Fruit fly (Drosophila melanogaster): ENCODE results near the gene AP-1gamma.

Gene AP-1gamma

DNA sequence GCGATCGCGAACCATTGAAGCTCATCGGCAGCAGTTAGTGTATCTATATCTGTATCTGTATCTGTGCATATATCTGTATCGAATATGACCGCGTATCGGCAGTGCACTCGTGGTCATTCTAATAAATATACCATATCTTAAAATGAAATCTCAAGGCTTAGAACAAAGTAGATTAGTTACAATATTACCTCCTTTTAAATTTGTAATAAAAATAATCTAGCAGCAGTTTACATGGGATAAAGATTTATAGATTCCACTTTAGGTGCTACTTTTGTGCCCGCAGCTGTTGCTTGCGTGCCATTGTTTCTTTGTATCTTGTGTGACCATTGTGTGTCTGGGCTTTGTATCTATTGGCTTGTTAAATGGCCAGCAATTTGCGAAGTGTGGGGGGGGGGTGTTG lies 48.4 kb upstream of the AP-1gamma start (continued):
- TF ChIP-seq CG32772 (GFP tag; IDR thresholded peaks at IDR 0.05) (peak; percentile 53; the same call in 1 of the 2 replicates), CG17568 (GFP tag; optimal IDR thresholded peaks at IDR 0.05) (no peak), C15 (GFP tag; IDR thresholded peaks at IDR 0.05) (no peak), CG7786 (GFP tag; optimal IDR thresholded peaks at IDR 0.05) (peak; percentile 23), p53 (GFP tag; optimal IDR thresholded peaks at IDR 0.05) (no peak), CG4617 (GFP tag; optimal IDR thresholded peaks at IDR 0.05; ENCODE audit: borderline replicate concordance) (peak; percentile 13), CG11695 (GFP tag; IDR thresholded peaks at IDR 0.05) (peak; percentile 78), sc (optimal IDR thresholded peaks at IDR 0.05) (no peak), sc (GFP tag; optimal IDR thresholded peaks at IDR 0.05) (peak; percentile 11), CG3065 (GFP tag; optimal IDR thresholded peaks at IDR 0.05) (no peak), eve (GFP tag; optimal IDR thresholded peaks at IDR 0.05) (no peak), CG33557 (GFP tag; optimal IDR thresholded peaks at IDR 0.05) (no peak), Chrac-16 (GFP tag; optimal IDR thresholded peaks at IDR 0.05) (peak; percentile 14), MESR4 (GFP tag; optimal IDR thresholded peaks at IDR 0.05) (peak; percentile 16), ap (GFP tag; IDR thresholded peaks at IDR 0.05) (peak; percentile 68), CG1832 (GFP tag; optimal IDR thresholded peaks at IDR 0.05) (no peak), ac (GFP tag; optimal IDR thresholded peaks at IDR 0.05) (no peak), otp (GFP tag; IDR thresholded peaks at IDR 0.05) (peak; percentile 57; the same call in 1 of the 3 replicates), ssp (GFP tag; IDR thresholded peaks at IDR 0.05) (no peak), Optix (GFP tag; IDR thresholded peaks at IDR 0.05) (0 out of 3 replicates have a peak, but pooled peaks have one; percentile 36), sd (tag; optimal IDR thresholded peaks at IDR 0.05) (peak; percentile 62), bab2 (GFP tag; optimal IDR thresholded peaks at IDR 0.05) (peak; percentile 27), repo (GFP tag; optimal IDR thresholded peaks at IDR 0.05) (peak; percentile 24), twi (tag; optimal IDR thresholded peaks at IDR 0.05) (no peak), Meics (GFP tag; optimal IDR thresholded peaks at IDR 0.05) (peak; percentile 78), Atf6 (GFP tag; IDR thresholded peaks at IDR 0.05) (peak; percentile 70; the same call in 1 of the 2 replicates), CG1603 (tag; optimal IDR thresholded peaks at IDR 0.05) (peak; percentile 90), NC2β (GFP tag; optimal IDR thresholded peaks at IDR 0.05) (peak; percentile 12), nom (GFP tag; optimal IDR thresholded peaks at IDR 0.05) (peak; percentile 58), crol (GFP tag; IDR thresholded peaks at IDR 0.05) (no peak), klu (GFP tag; IDR thresholded peaks at IDR 0.05) (no peak), ara (GFP tag; IDR thresholded peaks at IDR 0.05) (peak; percentile 34; the same call in 1 of the 2 replicates), seq (GFP tag; IDR thresholded peaks at IDR 0.05) (peak; percentile 84), z (GFP tag; IDR thresholded peaks at IDR 0.05) (no peak), CG12391 (tag; optimal IDR thresholded peaks at IDR 0.05) (peak; percentile 84), nerfin-1 (tag; optimal IDR thresholded peaks at IDR 0.05) (peak; percentile 59), jumu (GFP tag; optimal IDR thresholded peaks at IDR 0.05) (no peak), CG3726 (GFP tag; IDR thresholded peaks at IDR 0.05) (peak; percentile 59; the same call in 1 of the 3 replicates), CG8924 (tag; optimal IDR thresholded peaks at IDR 0.05) (peak; percentile 86), GATAe (GFP tag; conservative IDR thresholded peaks at IDR 0.05) (no peak), Ets65A (GFP tag) (peak; percentile 87), CG7372 (GFP tag; IDR thresholded peaks at IDR 0.05) (peak; percentile 33; the same call in 1 of the 2 replicates), CG1529 (GFP tag; optimal IDR thresholded peaks at IDR 0.05) (peak; percentile 68), CG6813 (GFP tag; optimal IDR thresholded peaks at IDR 0.05) (peak; percentile 61), CG17612 (GFP tag; IDR thresholded peaks at IDR 0.05) (no peak), cato (GFP tag; optimal IDR thresholded peaks at IDR 0.05; ENCODE audit: borderline replicate concordance) (no peak), br (optimal IDR thresholded peaks at IDR 0.05) (no peak), CG42726 (GFP tag; IDR thresholded peaks at IDR 0.05; ENCODE audit: partially characterized antibody) (no peak), CG2116 (GFP tag; optimal IDR thresholded peaks at IDR 0.05) (peak; percentile 6), CG8478 (optimal IDR thresholded peaks at IDR 0.05) (no peak), CG17385 (GFP tag; optimal IDR thresholded peaks at IDR 0.05) (peak; percentile 80), CG6272 (GFP tag; IDR thresholded peaks at IDR 0.05) (no peak; the same call in 1 of the 2 replicates), tgo (GFP tag; IDR thresholded peaks at IDR 0.05) (peak; percentile 76)
